Fruit fly (Drosophila melanogaster): Measurements from ENCODE around the gene betaNACtes1.

- TF ChIP-seq fd102C (GFP tag; optimal IDR thresholded peaks at IDR 0.05) (no peak), Xbp1 (GFP tag; optimal IDR thresholded peaks at IDR 0.05) (no peak), Dll (GFP tag; IDR thresholded peaks at IDR 0.05; ENCODE audit: partially characterized antibody) (no peak), CG9609 (GFP tag; optimal IDR thresholded peaks at IDR 0.05) (no peak), Mrtf (GFP tag; IDR thresholded peaks at IDR 0.05) (no peak), stc (GFP tag; IDR thresholded peaks at IDR 0.05) (no peak), CG32772 (GFP tag; IDR thresholded peaks at IDR 0.05) (no peak), CG2129 (GFP tag; IDR thresholded peaks at IDR 0.05; ENCODE audit: partially characterized antibody) (no peak), wor (GFP tag; IDR thresholded peaks at IDR 0.05) (no peak), CG11723 (GFP tag; optimal IDR thresholded peaks at IDR 0.05) (no peak), CG11085 (GFP tag; IDR thresholded peaks at IDR 0.05) (no peak), BtbVII (GFP tag; optimal IDR thresholded peaks at IDR 0.05) (no peak)
Observed at dm6 chrX:14216844-14217243, 44.4 kb upstream of the betaNACtes1 start.

Measured in whole organism, embryonic.